Fruit fly (Drosophila melanogaster) whole organism, embryonic: Measurements from ENCODE around the gene T48.

Experiments
- Awh ChIP-seq: fragments of 200-800 bp; sonication (Bioruptor generic); IDR thresholded peaks from 2 replicates; pipeline ENCODE4, ENCODE4 v1.3.6; 2022; ENCODE audit warnings: missing biosample characterization, missing genetic modification characterization
- CG1024 ChIP-seq: fragments of 200-800 bp; sonication (Bioruptor generic); IDR thresholded peaks from 2 replicates; pipeline ENCODE4 v1.3.6; 2022; ENCODE audit warnings: missing biosample characterization, missing genetic modification characterization
- CG10366 ChIP-seq: fragments of 200-800 bp; sonication (Bioruptor generic); IDR thresholded peaks from 2 replicates; pipeline ENCODE4 v1.3.6; 2022; ENCODE audit warnings: missing biosample characterization, missing genetic modification characterization
- CG12942 ChIP-seq: fragments of 200-800 bp; sonication (Bioruptor generic); optimal IDR thresholded peaks from 3 replicates; lab custom pipeline; 2016; ENCODE audit warnings: missing biosample characterization, missing genetic modification characterization
- CG15073 ChIP-seq: fragments of 200-800 bp; sonication (Bioruptor generic); optimal IDR thresholded peaks from 2 replicates; lab custom pipeline; 2016; ENCODE audit warnings: missing biosample characterization, missing genetic modification characterization
- CG15269 ChIP-seq: fragments of 200-800 bp; sonication (Bioruptor generic); optimal IDR thresholded peaks from 2 replicates; lab custom pipeline; 2018; ENCODE audit warnings: missing biosample characterization, mild to moderate bottlenecking, missing genetic modification characterization, moderate library complexity
- CG17359 ChIP-seq: fragments of 200-800 bp; sonication (Bioruptor generic); optimal IDR thresholded peaks from 3 replicates; lab custom pipeline; 2018; ENCODE audit warnings: missing biosample characterization, mild to moderate bottlenecking, missing genetic modification characterization, moderate library complexity
- CG18011 ChIP-seq: fragments of 200-800 bp; sonication (Bioruptor generic); optimal IDR thresholded peaks from 2 replicates; lab custom pipeline; 2017; ENCODE audit warnings: missing biosample characterization, missing genetic modification characterization, mild to moderate bottlenecking, moderate library complexity, missing genotype
- CG2116 ChIP-seq: fragments of 200-800 bp; sonication (Bioruptor generic); optimal IDR thresholded peaks from 3 replicates; lab custom pipeline; 2018; ENCODE audit warnings: missing biosample characterization, mild to moderate bottlenecking, missing genetic modification characterization
- CG3065 ChIP-seq: fragments of 200-800 bp; sonication (Bioruptor generic); optimal IDR thresholded peaks from 2 replicates; lab custom pipeline; 2016; ENCODE audit warnings: missing biosample characterization, missing genetic modification characterization
- CG5180 ChIP-seq: fragments of 200-800 bp; sonication (Bioruptor generic); optimal IDR thresholded peaks from 3 replicates; lab custom pipeline; 2017; ENCODE audit warnings: missing biosample characterization, missing genetic modification characterization, mild to moderate bottlenecking, moderate library complexity, missing genetic modification reagents
- CG6175 ChIP-seq: fragments of 200-800 bp; sonication (Bioruptor generic); IDR thresholded peaks from 3 replicates; pipeline ENCODE4 v1.3.6; 2022; ENCODE audit warnings: missing biosample characterization, missing genetic modification characterization
- CG6791 ChIP-seq: fragments of 200-800 bp; sonication (Bioruptor generic); IDR thresholded peaks from 3 replicates; pipeline ENCODE4 v1.3.6; 2022; ENCODE audit warnings: missing biosample characterization, missing genetic modification characterization; ENCODE audit not compliant: partially characterized antibody
- CG7556 ChIP-seq: fragments of 200-800 bp; sonication (Bioruptor generic); optimal IDR thresholded peaks from 2 replicates; lab custom pipeline; 2017; ENCODE audit warnings: missing biosample characterization, mild to moderate bottlenecking, missing genetic modification characterization
- CG7839 ChIP-seq: fragments of 200-800 bp; sonication (Bioruptor generic); optimal IDR thresholded peaks from 3 replicates; lab custom pipeline; 2018; ENCODE audit warnings: missing biosample characterization, mild to moderate bottlenecking, missing genetic modification characterization, moderate library complexity
- CG7987 ChIP-seq: fragments of 200-800 bp; sonication (Bioruptor generic); optimal IDR thresholded peaks from 2 replicates; lab custom pipeline; 2018; ENCODE audit warnings: missing biosample characterization, mild to moderate bottlenecking, missing genetic modification characterization, moderate library complexity
- CG8089 ChIP-seq: fragments of 200-800 bp; sonication (Bioruptor generic); optimal IDR thresholded peaks from 3 replicates; lab custom pipeline; 2016; ENCODE audit warnings: missing biosample characterization, missing genetic modification characterization
- CG8478 ChIP-seq: fragments of >200 bp; optimal IDR thresholded peaks from 2 replicates; lab custom pipeline; 2018
- CG9932 ChIP-seq: fragments of 200-800 bp; sonication (Bioruptor generic); IDR thresholded peaks from 2 replicates; pipeline ENCODE4 v1.3.6; 2022; ENCODE audit warnings: missing biosample characterization, missing genetic modification characterization
- Dp ChIP-seq: fragments of 200-800 bp; sonication (Bioruptor generic); optimal IDR thresholded peaks from 2 replicates; lab custom pipeline; 2018; ENCODE audit warnings: missing biosample characterization, mild to moderate bottlenecking, missing genetic modification characterization, moderate library complexity
- E2f2 ChIP-seq: fragments of 200-800 bp; sonication (Bioruptor generic); IDR thresholded peaks from 2 replicates; pipeline ENCODE4 v1.3.6; 2022; ENCODE audit warnings: missing biosample characterization, missing genetic modification characterization
- Fer3 ChIP-seq: fragments of 200-800 bp; sonication (Bioruptor generic); optimal IDR thresholded peaks from 2 replicates; lab custom pipeline; 2018; ENCODE audit warnings: missing biosample characterization, mild to moderate bottlenecking, missing genetic modification characterization, moderate library complexity
- H2.0 ChIP-seq: fragments of 200-800 bp; sonication (Bioruptor generic); IDR thresholded peaks from 2 replicates; pipeline ENCODE4 v1.3.6; 2022; ENCODE audit warnings: missing biosample characterization, missing genetic modification characterization
- Lim3 ChIP-seq: fragments of 200-800 bp; sonication (Bioruptor generic); IDR thresholded peaks from 2 replicates; pipeline ENCODE4 v1.3.6; 2022; ENCODE audit warnings: missing biosample characterization, missing genetic modification characterization
- Myb ChIP-seq: fragments of 200-800 bp; sonication (Bioruptor generic); optimal IDR thresholded peaks from 2 replicates; lab custom pipeline; 2016; ENCODE audit warnings: missing biosample characterization, missing genetic modification characterization
- Nf-YB ChIP-seq: fragments of 200-800 bp; sonication (Bioruptor generic); optimal IDR thresholded peaks from 3 replicates; lab custom pipeline; 2019; ENCODE audit warnings: missing biosample characterization, mild to moderate bottlenecking, missing genetic modification characterization, moderate library complexity
- Opbp ChIP-seq: fragments of 200-800 bp; sonication (Bioruptor generic); IDR thresholded peaks from 3 replicates; pipeline ENCODE4 v1.3.6; 2022; ENCODE audit warnings: missing biosample characterization, missing genetic modification characterization; ENCODE audit not compliant: partially characterized antibody
- Rx ChIP-seq: fragments of 200-800 bp; sonication (Bioruptor generic); IDR thresholded peaks from 2 replicates; pipeline ENCODE4 v1.3.6; 2022; ENCODE audit warnings: missing biosample characterization, missing genetic modification characterization
- Side ChIP-seq: fragments of 200-800 bp; sonication (Bioruptor generic); optimal IDR thresholded peaks from 2 replicates; lab custom pipeline; 2016; ENCODE audit warnings: missing biosample characterization, missing genetic modification characterization
- ase ChIP-seq: fragments of 200-800 bp; sonication (Bioruptor generic); IDR thresholded peaks from 3 replicates; pipeline ENCODE4 v1.3.6; 2022; ENCODE audit warnings: missing biosample characterization, missing genetic modification characterization
- bigmax ChIP-seq: fragments of 200-800 bp; sonication (Bioruptor generic); optimal IDR thresholded peaks from 2 replicates; lab custom pipeline; 2018; ENCODE audit warnings: missing biosample characterization, mild to moderate bottlenecking, missing genetic modification characterization
- caup ChIP-seq: fragments of 200-800 bp; sonication (Bioruptor generic); optimal IDR thresholded peaks from 3 replicates; lab custom pipeline; 2017; ENCODE audit warnings: missing biosample characterization, mild to moderate bottlenecking, missing genetic modification characterization, moderate library complexity; ENCODE audit not compliant: severe bottlenecking
- chm ChIP-seq: fragments of 200-800 bp; sonication (Bioruptor generic); IDR thresholded peaks from 2 replicates; pipeline ENCODE4 v1.3.6; 2022; ENCODE audit warnings: missing biosample characterization, missing genetic modification characterization
- chn ChIP-seq: fragments of 200-800 bp; sonication (Bioruptor generic); optimal IDR thresholded peaks from 2 replicates; lab custom pipeline; 2016; ENCODE audit warnings: missing biosample characterization, missing genetic modification characterization
- gfzf ChIP-seq: fragments of 200-800 bp; sonication (Bioruptor generic); optimal IDR thresholded peaks from 2 replicates; lab custom pipeline; 2016; ENCODE audit warnings: missing biosample characterization, mild to moderate bottlenecking, missing genetic modification characterization, moderate library complexity
- grau ChIP-seq: fragments of 200-800 bp; optimal IDR thresholded peaks from 3 replicates; lab custom pipeline; 2019; ENCODE audit warnings: missing biosample characterization, mild to moderate bottlenecking, missing genetic modification characterization, moderate library complexity
- grn ChIP-seq: fragments of 200-800 bp; sonication (Bioruptor generic); optimal IDR thresholded peaks from 3 replicates; lab custom pipeline; 2017; ENCODE audit warnings: missing biosample characterization, missing genetic modification characterization
- ind ChIP-seq: fragments of 200-800 bp; sonication (Bioruptor generic); optimal IDR thresholded peaks from 3 replicates; lab custom pipeline; 2016; ENCODE audit warnings: missing biosample characterization, missing genetic modification characterization
- lola ChIP-seq, 3 experiments: fragments of >200 bp in 2 of 3; fragments of 200-800 bp in 1 of 3; sonication (Bioruptor generic) in 1 of 3; optimal IDR thresholded peaks; 2 replicates each; lab custom pipeline; 2017 to 2019; ENCODE audit warnings: missing biosample characterization in 3 of 3, missing genetic modification characterization in 3 of 3, mild to moderate bottlenecking in 1 of 3, moderate library complexity in 1 of 3
- oc ChIP-seq: fragments of 200-800 bp; sonication (Bioruptor generic); optimal IDR thresholded peaks from 2 replicates; lab custom pipeline; 2018; ENCODE audit warnings: missing biosample characterization, mild to moderate bottlenecking, missing genetic modification characterization, moderate library complexity
- onecut ChIP-seq: fragments of 200-800 bp; sonication (Bioruptor generic); IDR thresholded peaks from 2 replicates; pipeline ENCODE4 v1.3.6; 2022; ENCODE audit warnings: missing biosample characterization, missing genetic modification characterization
- pho ChIP-seq: fragments of 200-800 bp; sonication (Bioruptor generic); optimal IDR thresholded peaks from 2 replicates; lab custom pipeline; 2016; ENCODE audit warnings: missing biosample characterization, missing genetic modification characterization
- pzg ChIP-seq: fragments of 200-800 bp; sonication (Bioruptor generic); optimal IDR thresholded peaks from 3 replicates; lab custom pipeline; 2018; ENCODE audit warnings: missing biosample characterization, mild to moderate bottlenecking, missing genetic modification characterization, moderate library complexity
- ro ChIP-seq: fragments of 200-800 bp; sonication (Bioruptor generic); IDR thresholded peaks from 2 replicates; pipeline ENCODE4 v1.3.6; 2022; ENCODE audit warnings: missing biosample characterization, missing genetic modification characterization
- sens-2 ChIP-seq: fragments of 200-800 bp; sonication (Bioruptor generic); IDR thresholded peaks from 2 replicates; pipeline ENCODE4 v1.3.6; 2022; ENCODE audit warnings: missing biosample characterization, missing genetic modification characterization
- slou ChIP-seq: fragments of 200-800 bp; sonication (Bioruptor generic); optimal IDR thresholded peaks from 3 replicates; lab custom pipeline; 2016; ENCODE audit warnings: missing biosample characterization, missing genetic modification characterization
- stwl ChIP-seq: fragments of 200-800 bp; sonication (Bioruptor generic); optimal IDR thresholded peaks from 3 replicates; lab custom pipeline; 2018; ENCODE audit warnings: missing biosample characterization, mild to moderate bottlenecking, missing genetic modification characterization, moderate library complexity
- twi ChIP-seq: fragments of 200-800 bp; optimal IDR thresholded peaks from 2 replicates; lab custom pipeline; 2019; ENCODE audit warnings: missing biosample characterization, mild to moderate bottlenecking, missing genetic modification characterization, moderate library complexity
- unpg ChIP-seq: fragments of 200-800 bp; sonication (Bioruptor generic); optimal IDR thresholded peaks from 3 replicates; lab custom pipeline; 2018; ENCODE audit warnings: missing biosample characterization, mild to moderate bottlenecking, missing genetic modification characterization, moderate library complexity
- zfh2 ChIP-seq: fragments of 200-800 bp; sonication (Bioruptor generic); optimal IDR thresholded peaks from 2 replicates; lab custom pipeline; 2016; ENCODE audit warnings: missing biosample characterization, missing genetic modification characterization

The T48 gene

dm6 chr3R:26875544-26876027 lies 5.9 kb upstream of the T48 start, which contains the start of gene Rb97D (continued):
- TF ChIP-seq stwl (peak; percentile 70), ro (GFP tag; lab: Robert Waterston, UW) (no peak; the same call in none of the 2 replicates), chm (GFP tag; lab: Robert Waterston, UW) (peak; percentile 83), pho (GFP tag; lab: Kevin White, UChicago) (peak; percentile 58), CG7987 (GFP tag; lab: Kevin White, UChicago) (no peak), Awh (GFP tag; lab: Robert Waterston, UW) (peak; percentile 43; the same call in 1 of the 2 replicates), grn (GFP tag; lab: Kevin White, UChicago) (peak; percentile 8), CG7839 (tag; lab: Kevin White, UChicago) (peak; percentile 74), oc (tag; lab: Kevin White, UChicago) (peak; percentile 29), CG18011 (GFP tag; lab: Kevin White, UChicago) (peak; percentile 62), CG3065 (no peak), CG12942 (GFP tag; lab: Kevin White, UChicago) (peak; percentile 48), ind (GFP tag; lab: Kevin White, UChicago) (peak; percentile 67), chn (GFP tag; lab: Kevin White, UChicago) (peak; percentile 47), CG6791 (peak; percentile 85), onecut (GFP tag; lab: Robert Waterston, UW) (peak; percentile 78), CG8089 (GFP tag; lab: Kevin White, UChicago) (peak; percentile 62), Lim3 (GFP tag; lab: Robert Waterston, UW) (no peak), E2f2 (GFP tag; lab: Robert Waterston, UW) (peak; percentile 50), unpg (GFP tag; lab: Kevin White, UChicago) (peak; percentile 74), gfzf (GFP tag; lab: Kevin White, UChicago) (peak; percentile 52), Dp (GFP tag; lab: Kevin White, UChicago) (no peak), zfh2 (GFP tag; lab: Kevin White, UChicago) (peak; percentile 69), ase (peak; percentile 55; the same call in 2 of the 3 replicates), Side (GFP tag; lab: Kevin White, UChicago) (peak; percentile 76), Nf-YB (GFP tag; lab: Kevin White, UChicago) (peak; percentile 50), CG2116 (GFP tag; lab: Kevin White, UChicago) (peak; percentile 56), CG15269 (tag; lab: Kevin White, UChicago) (peak; percentile 72), CG6175 (GFP tag; lab: Robert Waterston, UW) (peak; percentile 59; the same call in 2 of the 3 replicates), slou (GFP tag; lab: Kevin White, UChicago) (no peak), H2.0 (peak; percentile 46), twi (tag; lab: Kevin White, UChicago) (peak; percentile 63), caup (GFP tag; lab: Kevin White, UChicago) (peak; percentile 78), CG7556 (GFP tag; lab: Kevin White, UChicago) (peak; percentile 63), CG9932 (GFP tag; lab: Robert Waterston, UW) (peak; percentile 84), Myb (GFP tag; lab: Kevin White, UChicago) (peak; percentile 50), Opbp (GFP tag; lab: Robert Waterston, UW) (peak; percentile 83; the same call in 2 of the 3 replicates), CG10366 (GFP tag; lab: Robert Waterston, UW) (peak; percentile 70), CG17359 (tag; lab: Kevin White, UChicago) (peak; percentile 66), sens-2 (GFP tag; lab: Robert Waterston, UW) (peak; percentile 53), Fer3 (tag; lab: Kevin White, UChicago) (peak; percentile 70), Rx (GFP tag; lab: Robert Waterston, UW) (peak; percentile 19; the same call in 1 of the 2 replicates), CG15073 (GFP tag; lab: Kevin White, UChicago) (no peak), bigmax (GFP tag; lab: Kevin White, UChicago) (no peak), grau (tag; lab: Kevin White, UChicago) (peak; percentile 75), pzg (GFP tag; lab: Kevin White, UChicago) (peak; percentile 43), CG5180 (peak; percentile 65), CG1024 (GFP tag; lab: Robert Waterston, UW) (peak; percentile 41; the same call in 1 of the 2 replicates), CG8478 (no peak), lola (GFP tag; optimal IDR thresholded peaks at IDR 0.05; lab: Kevin White, UChicago) (peak in 1 of 3 experiments; percentile 73)
